Worm (Caenorhabditis elegans) whole organism, L4 larva: ENCODE data around the gene spsb-1.

Experiments used
- F26F4.8 ChIP-seq: fragments of 200-800 bp; sonication (Bioruptor generic); conservative IDR thresholded peaks from 2 replicates; pipeline ENCODE4 v1.3.6; 2022; ENCODE audit warnings: missing genetic modification characterization, missing compliant biosample characterization
- F37D6.2 ChIP-seq: sonication (generic microtip); optimal IDR thresholded peaks from 2 replicates; lab custom pipeline; 2016; ENCODE audit warnings: mild to moderate bottlenecking, missing genetic modification characterization, missing compliant biosample characterization
- F44E2.7 ChIP-seq: fragments of 200-800 bp; sonication (Bioruptor generic); IDR thresholded peaks from 2 replicates; pipeline ENCODE4 v2.1.2; 2022; ENCODE audit warnings: missing genetic modification characterization, missing compliant biosample characterization
- T20F7.1 ChIP-seq: fragments of 200-800 bp; sonication (Bioruptor generic); optimal IDR thresholded peaks from 2 replicates; lab custom pipeline; 2018; ENCODE audit warnings: mild to moderate bottlenecking, missing genetic modification characterization, missing compliant biosample characterization
- T26A8.4 ChIP-seq: fragments of 200-800 bp; sonication (Bioruptor generic); IDR thresholded peaks from 2 replicates; pipeline ENCODE4 v1.3.6; 2022; ENCODE audit warnings: missing genetic modification characterization, missing compliant biosample characterization
- Y75B8A.6 ChIP-seq: fragments of 200-800 bp; sonication (Bioruptor generic); IDR thresholded peaks from 2 replicates; pipeline ENCODE4 v1.3.6; 2022; ENCODE audit warnings: missing genetic modification reagents, missing genetic modification characterization, missing compliant biosample characterization
- ZK546.5 ChIP-seq, 2 experiments: sonication (generic microtip); optimal IDR thresholded peaks; 2 replicates each; lab custom pipeline; 2017; ENCODE audit warnings: missing biosample characterization in 2 of 2, missing genetic modification characterization in 2 of 2
- aha-1 ChIP-seq: fragments of 150-350 bp; peaks from one replicate; lab custom pipeline; 2014; ENCODE audit warnings: missing biosample characterization, missing genetic modification characterization
- aly-2 ChIP-seq: sonication (generic microtip); optimal IDR thresholded peaks from 2 replicates; lab custom pipeline; 2018; ENCODE audit warnings: missing biosample characterization, missing genetic modification characterization
- ceh-28 ChIP-seq: fragments of 150-350 bp; optimal IDR thresholded peaks from 2 replicates; lab custom pipeline; 2014; ENCODE audit warnings: missing biosample characterization, missing genetic modification reagents, missing genetic modification characterization
- ceh-44 ChIP-seq: fragments of 200-800 bp; sonication (Bioruptor generic); IDR thresholded peaks from 2 replicates; pipeline ENCODE4 v1.3.6; 2022; ENCODE audit warnings: missing genetic modification reagents, missing genetic modification characterization, missing compliant biosample characterization
- ceh-82 ChIP-seq: sonication (generic microtip); optimal IDR thresholded peaks from 2 replicates; lab custom pipeline; 2017; ENCODE audit warnings: missing biosample characterization, missing genetic modification characterization
- ces-1 ChIP-seq: fragments of 150-350 bp; sonication (generic microtip); optimal IDR thresholded peaks from 4 replicates; lab custom pipeline; 2014; ENCODE audit warnings: missing biosample characterization, missing genetic modification reagents, missing genetic modification characterization
- cey-2 ChIP-seq: sonication (generic microtip); optimal IDR thresholded peaks from 3 replicates; lab custom pipeline; 2017; ENCODE audit warnings: missing genetic modification characterization, mild to moderate bottlenecking, missing compliant biosample characterization, antibody characterized with exemption, borderline replicate concordance; ENCODE audit not compliant: insufficient read depth
- daf-12 ChIP-seq: fragments of 150-350 bp; optimal IDR thresholded peaks from 2 replicates; lab custom pipeline; 2014; ENCODE audit warnings: missing biosample characterization, missing genetic modification reagents, missing genetic modification characterization
- daf-16 ChIP-seq, 3 experiments: sonication (generic microtip); optimal IDR thresholded peaks; 2 replicates each; lab custom pipeline; 2016 to 2017; ENCODE audit warnings: missing genetic modification characterization in 3 of 3, missing genetic modification reagents in 3 of 3, mild to moderate bottlenecking in 2 of 3, missing compliant biosample characterization in 2 of 3, missing biosample characterization in 1 of 3, moderate library complexity in 1 of 3
- daf-8 ChIP-seq: fragments of 200-800 bp; sonication (Bioruptor generic); IDR thresholded peaks from 2 replicates; pipeline ENCODE4 v1.3.6; 2022; ENCODE audit warnings: missing genetic modification characterization, missing compliant biosample characterization
- dmd-8 ChIP-seq: fragments of 200-800 bp; sonication (Bioruptor generic); IDR thresholded peaks from 2 replicates; pipeline ENCODE4 v1.3.6; 2022; ENCODE audit warnings: missing genetic modification characterization, missing compliant biosample characterization
- dpl-1 ChIP-seq: fragments of 150-350 bp; optimal IDR thresholded peaks from 2 replicates; lab custom pipeline; 2014; ENCODE audit warnings: missing biosample characterization, missing genetic modification reagents, missing genetic modification characterization
- dve-1 ChIP-seq: sonication (generic microtip); optimal IDR thresholded peaks from 2 replicates; lab custom pipeline; 2017; ENCODE audit warnings: antibody characterized with exemption, mild to moderate bottlenecking, missing genetic modification characterization, missing compliant biosample characterization; ENCODE audit not compliant: insufficient read depth
- fos-1 ChIP-seq: fragments of 150-350 bp; optimal IDR thresholded peaks from 2 replicates; lab custom pipeline; 2014; ENCODE audit warnings: missing biosample characterization, missing genetic modification characterization
- gei-8 ChIP-seq: fragments of 200-800 bp; sonication (Bioruptor generic); optimal IDR thresholded peaks from 2 replicates; lab custom pipeline; 2018; ENCODE audit warnings: mild to moderate bottlenecking, missing genetic modification characterization, missing compliant biosample characterization
- hif-1 ChIP-seq, 2 experiments: sonication (generic microtip); optimal IDR thresholded peaks; 2 replicates each; lab custom pipeline; 2016 to 2017; ENCODE audit warnings: missing compliant biosample characterization in 2 of 2, missing genetic modification characterization in 2 of 2, missing genetic modification reagents in 2 of 2, missing genotype in 2 of 2, mild to moderate bottlenecking in 1 of 2
- hlh-30 ChIP-seq: sonication (generic microtip); optimal IDR thresholded peaks from 2 replicates; lab custom pipeline; 2017; ENCODE audit warnings: antibody characterized with exemption, mild to moderate bottlenecking, missing genetic modification characterization, missing compliant biosample characterization; ENCODE audit not compliant: insufficient read depth
- jun-1 ChIP-seq: fragments of 150-350 bp; optimal IDR thresholded peaks from 2 replicates; lab custom pipeline; 2014; ENCODE audit warnings: missing biosample characterization, missing genetic modification reagents, missing genetic modification characterization
- lim-7 ChIP-seq: fragments of 200-800 bp; sonication (Bioruptor generic); IDR thresholded peaks from 2 replicates; pipeline ENCODE4 v1.3.6; 2022; ENCODE audit warnings: missing genetic modification characterization, missing compliant biosample characterization
- madf-5 ChIP-seq, 2 experiments: fragments of 200-800 bp; sonication (Bioruptor generic); IDR thresholded peaks; 2 replicates each; pipeline ENCODE4 v1.3.6; 2022; ENCODE audit warnings: missing compliant biosample characterization in 2 of 2, missing genetic modification characterization in 2 of 2
- madf-9 ChIP-seq: fragments of 200-800 bp; sonication (Bioruptor generic); conservative IDR thresholded peaks from 2 replicates; pipeline ENCODE4 v1.3.6; 2022; ENCODE audit warnings: missing genetic modification reagents, missing genetic modification characterization, missing compliant biosample characterization
- mdl-1 ChIP-seq, 2 experiments: fragments of 150-350 bp in 1 of 2; sonication (generic microtip) in 1 of 2; optimal IDR thresholded peaks; 2 replicates each; lab custom pipeline; 2014 to 2017; ENCODE audit warnings: missing biosample characterization in 2 of 2, missing genetic modification characterization in 2 of 2
- mxl-2 ChIP-seq: fragments of 200-800 bp; sonication (Bioruptor generic); conservative IDR thresholded peaks from 2 replicates; pipeline ENCODE4 v1.3.6; 2022; ENCODE audit warnings: missing genetic modification reagents, missing genetic modification characterization, missing compliant biosample characterization
- mxl-3 ChIP-seq: fragments of 200-800 bp; sonication (Bioruptor generic); optimal IDR thresholded peaks from 2 replicates; lab custom pipeline; 2018; ENCODE audit warnings: mild to moderate bottlenecking, missing genetic modification characterization, missing compliant biosample characterization
- nhr-102 ChIP-seq: sonication (generic microtip); optimal IDR thresholded peaks from 2 replicates; lab custom pipeline; 2016; ENCODE audit warnings: mild to moderate bottlenecking, missing genetic modification characterization, moderate library complexity, missing compliant biosample characterization
- nhr-25 ChIP-seq: sonication (generic microtip); optimal IDR thresholded peaks from 2 replicates; lab custom pipeline; 2017; ENCODE audit warnings: missing genetic modification characterization, mild to moderate bottlenecking, missing compliant biosample characterization, antibody characterized with exemption, moderate library complexity, borderline replicate concordance; ENCODE audit not compliant: insufficient read depth
- nhr-28 ChIP-seq: fragments of 150-350 bp; optimal IDR thresholded peaks from 2 replicates; lab custom pipeline; 2014; ENCODE audit warnings: missing biosample characterization, missing genetic modification characterization
- nhr-41 ChIP-seq: fragments of 200-800 bp; sonication (Bioruptor generic); IDR thresholded peaks from 2 replicates; pipeline ENCODE4 v1.3.6; 2022; ENCODE audit warnings: missing genetic modification reagents, missing genetic modification characterization, missing compliant biosample characterization
- nhr-42 ChIP-seq: fragments of 200-800 bp; sonication (Bioruptor generic); IDR thresholded peaks from 2 replicates; pipeline ENCODE4 v1.3.6; 2022; ENCODE audit warnings: missing genetic modification characterization, missing compliant biosample characterization
- nhr-76 ChIP-seq: fragments of 150-350 bp; optimal IDR thresholded peaks from 2 replicates; lab custom pipeline; 2014; ENCODE audit warnings: missing biosample characterization, missing genetic modification characterization
- php-3 ChIP-seq: fragments of 200-800 bp; sonication (Bioruptor generic); IDR thresholded peaks from 2 replicates; pipeline ENCODE4 v1.3.6; 2022; ENCODE audit warnings: missing genetic modification reagents, missing genetic modification characterization, missing compliant biosample characterization
- rbr-2 ChIP-seq: sonication (generic microtip); optimal IDR thresholded peaks from 2 replicates; lab custom pipeline; 2016; ENCODE audit warnings: missing genotype, missing genetic modification characterization, missing compliant biosample characterization
- skn-1 ChIP-seq: fragments of 150-350 bp; optimal IDR thresholded peaks from 2 replicates; lab custom pipeline; 2014; ENCODE audit warnings: missing biosample characterization, missing genetic modification characterization
- snpc-1.2 ChIP-seq: fragments of 200-800 bp; sonication (Bioruptor generic); IDR thresholded peaks from 2 replicates; pipeline ENCODE4 v1.3.6; 2022; ENCODE audit warnings: missing genetic modification reagents, missing genetic modification characterization, missing compliant biosample characterization
- spr-3 ChIP-seq: fragments of 200-800 bp; sonication (Bioruptor generic); optimal IDR thresholded peaks from 2 replicates; lab custom pipeline; 2018; ENCODE audit warnings: mild to moderate bottlenecking, missing genetic modification characterization, missing compliant biosample characterization
- tag-97 ChIP-seq: fragments of 200-800 bp; sonication (Bioruptor generic); IDR thresholded peaks from 2 replicates; pipeline ENCODE4 v1.3.6; 2022; ENCODE audit warnings: missing genetic modification characterization, missing compliant biosample characterization
- unc-130 ChIP-seq: sonication (generic microtip); optimal IDR thresholded peaks from 2 replicates; lab custom pipeline; 2016; ENCODE audit warnings: missing genetic modification reagents, missing genetic modification characterization, missing compliant biosample characterization
- zag-1 ChIP-seq: fragments of 150-350 bp; optimal IDR thresholded peaks from 2 replicates; lab custom pipeline; 2014; ENCODE audit warnings: missing biosample characterization, missing genetic modification characterization
- zfp-3 ChIP-seq: fragments of 200-800 bp; sonication (Bioruptor generic); conservative IDR thresholded peaks from 2 replicates; pipeline ENCODE4 v1.3.6; 2022; ENCODE audit warnings: missing genetic modification reagents, missing genetic modification characterization, missing compliant biosample characterization
- zip-11 ChIP-seq: fragments of 200-800 bp; sonication (Bioruptor generic); IDR thresholded peaks from 2 replicates; pipeline ENCODE4 v1.3.6; 2022; ENCODE audit warnings: missing genetic modification characterization, missing compliant biosample characterization
- zip-2 ChIP-seq: fragments of 150-350 bp; optimal IDR thresholded peaks from 2 replicates; lab custom pipeline; 2014; ENCODE audit warnings: missing biosample characterization, missing genetic modification characterization
- ztf-11 ChIP-seq: fragments of 150-350 bp; optimal IDR thresholded peaks from 2 replicates; lab custom pipeline; 2014; ENCODE audit warnings: missing biosample characterization, missing genetic modification characterization
- ztf-7 ChIP-seq: fragments of 150-350 bp; optimal IDR thresholded peaks from 2 replicates; lab custom pipeline; 2014; ENCODE audit warnings: missing biosample characterization, missing genetic modification characterization

The spsb-1 gene

ce11 chrII:15263054-15263755, 66.7 kb downstream of the spsb-1 start (continued):
- TF ChIP-seq spr-3 (GFP tag; lab: Kevin White, UChicago) (no peak), mxl-2 (no peak), ceh-82 (tag; lab: Kevin White, UChicago) (no peak), dpl-1 (GFP tag; lab: Kevin White, UChicago) (peak; percentile 17), php-3 (peak; percentile 68; the same call in 1 of the 2 replicates), gei-8 (GFP tag; lab: Kevin White, UChicago) (no peak), skn-1 (tag; lab: Kevin White, UChicago) (no peak), F26F4.8 (GFP tag; lab: Robert Waterston, UW) (no peak), nhr-28 (peak; percentile 83), daf-8 (GFP tag; lab: Robert Waterston, UW) (no peak), daf-16 (GFP tag; optimal IDR thresholded peaks at IDR 0.05; lab: Kevin White, UChicago) (no peak), daf-16 (tag; optimal IDR thresholded peaks at IDR 0.05; lab: Kevin White, UChicago) (peak; percentile 88), nhr-76 (no peak), T26A8.4 (GFP tag; lab: Robert Waterston, UW) (peak; percentile 59; the same call in 1 of the 2 replicates), nhr-42 (GFP tag; lab: Robert Waterston, UW) (peak; percentile 84), dve-1 (peak; percentile 89), dmd-8 (GFP tag; lab: Robert Waterston, UW) (no peak), mdl-1 (tag; optimal IDR thresholded peaks at IDR 0.05; lab: Kevin White, UChicago) (peak; percentile 65 to 86), ztf-11 (tag; lab: Kevin White, UChicago) (no peak), T20F7.1 (GFP tag; lab: Kevin White, UChicago) (no peak), jun-1 (no peak), cey-2 (tag; lab: Kevin White, UChicago) (peak; percentile 45), fos-1 (tag; lab: Kevin White, UChicago) (no peak), hlh-30 (peak; percentile 86), snpc-1.2 (GFP tag; lab: Robert Waterston, UW) (no peak), zfp-3 (GFP tag; lab: Robert Waterston, UW) (0 out of 2 replicates have a peak, but pooled peaks have one; percentile 17), unc-130 (GFP tag; lab: Kevin White, UChicago) (no peak), lim-7 (no peak), F44E2.7 (GFP tag; lab: Robert Waterston, UW) (no peak), zag-1 (tag; lab: Kevin White, UChicago) (no peak), hif-1 (tag; optimal IDR thresholded peaks at IDR 0.05; lab: Kevin White, UChicago) (peak in 1 of 2 experiments; percentile 51), nhr-102 (peak; percentile 60), zip-11 (GFP tag; lab: Robert Waterston, UW) (no peak), madf-5 (GFP tag; IDR thresholded peaks at IDR 0.05; lab: Robert Waterston, UW) (no peak), ztf-7 (peak; percentile 41), Y75B8A.6 (GFP tag; lab: Robert Waterston, UW) (no peak), mxl-3 (GFP tag; lab: Kevin White, UChicago) (peak; percentile 89), ces-1 (GFP tag; lab: Kevin White, UChicago) (no peak), nhr-25 (tag; lab: Kevin White, UChicago) (peak; percentile 81), daf-12 (no peak), aha-1 (tag; lab: Kevin White, UChicago) (peak; percentile 98), F37D6.2 (tag; lab: Kevin White, UChicago) (no peak), ZK546.5 (tag; optimal IDR thresholded peaks at IDR 0.05; lab: Kevin White, UChicago) (no peak), rbr-2 (peak; percentile 53), tag-97 (no peak), ceh-44 (GFP tag; lab: Robert Waterston, UW) (no peak), nhr-41 (0 out of 2 replicates have a peak, but pooled peaks have one; percentile 31), aly-2 (no peak), madf-9 (GFP tag; lab: Robert Waterston, UW) (peak; percentile 97), ceh-28 (tag; lab: Kevin White, UChicago) (peak; percentile 19), zip-2 (tag; lab: Kevin White, UChicago) (no peak)
